Worm (Caenorhabditis elegans): ENCODE data around the gene Y39B6A.43.

- TF ChIP-seq aly-2 (tag; optimal IDR thresholded peaks at IDR 0.05) (no peak), lsy-2 (tag; optimal IDR thresholded peaks at IDR 0.05) (peak; percentile 11 to 48), xbp-1 (tag; optimal IDR thresholded peaks at IDR 0.05) (no peak), blmp-1 (tag; optimal IDR thresholded peaks at IDR 0.05) (no peak), pag-3 (tag; optimal IDR thresholded peaks at IDR 0.05; ENCODE audit: borderline replicate concordance, insufficient read depth) (no peak), ztf-4 (tag; optimal IDR thresholded peaks at IDR 0.05) (peak; percentile 33), C04F5.9 (tag; optimal IDR thresholded peaks at IDR 0.05) (no peak), sup-37 (GFP tag; optimal IDR thresholded peaks at IDR 0.05) (no peak), mab-9 (GFP tag; IDR thresholded peaks at IDR 0.05) (no peak), fos-1 (tag; optimal IDR thresholded peaks at IDR 0.05) (no peak), nhr-12 (tag; optimal IDR thresholded peaks at IDR 0.05) (no peak), lin-15B (tag; optimal IDR thresholded peaks at IDR 0.05) (no peak), nhr-77 (tag; optimal IDR thresholded peaks at IDR 0.05) (no peak)
These were observed 33.4 kb upstream of the Y39B6A.43 start, which contains the start of gene Y39B6A.34 for ce11 chrV:19001016-19001415.

Measured in whole organism, L1 larva.